Fruit fly (Drosophila melanogaster): ENCODE measurements around the gene eys.

- TF ChIP-seq Sin3A (optimal IDR thresholded peaks at IDR 0.05) (no peak), psq (optimal IDR thresholded peaks at IDR 0.05) (no peak), h (optimal IDR thresholded peaks at IDR 0.05) (no peak), ttk (optimal IDR thresholded peaks at IDR 0.05) (no peak), insv (optimal IDR thresholded peaks at IDR 0.05) (no peak)
Measured at dm6 chr2L:2348479-2348878, 37.0 kb downstream of the eys start.
